Fruit fly (Drosophila melanogaster): Measurements from ENCODE around the gene eyg.

DNA sequence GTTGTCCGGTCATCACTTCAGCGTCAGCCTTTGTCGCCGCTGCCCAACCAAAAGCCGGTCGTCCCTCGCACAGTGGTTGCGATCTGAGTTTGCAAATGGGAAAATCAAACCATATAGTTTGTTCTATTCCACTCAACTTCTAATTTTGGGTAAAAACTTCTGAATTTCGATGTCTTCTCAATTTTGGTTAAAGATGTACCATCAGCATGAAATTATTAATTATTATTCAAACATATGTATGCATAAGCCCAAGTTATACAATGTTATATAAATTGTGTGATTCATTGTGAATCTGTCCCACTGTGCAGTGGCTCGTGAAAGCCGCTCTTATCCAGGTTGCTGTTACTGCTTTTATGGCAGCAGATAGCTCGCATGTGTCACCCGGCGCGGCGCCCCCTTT lies 25.2 kb downstream of the eyg start:
- TF ChIP-seq CG32264 (GFP tag; optimal IDR thresholded peaks at IDR 0.05) (no peak), br (GFP tag; optimal IDR thresholded peaks at IDR 0.05) (peak; percentile 51), pan (optimal IDR thresholded peaks at IDR 0.05) (no peak), dsf (GFP tag; optimal IDR thresholded peaks at IDR 0.05; ENCODE audit: borderline replicate concordance) (no peak), GATAd (GFP tag; optimal IDR thresholded peaks at IDR 0.05) (no peak), Myc (optimal IDR thresholded peaks at IDR 0.05) (no peak), Hr83 (GFP tag; optimal IDR thresholded peaks at IDR 0.05; ENCODE audit: poor library complexity, severe bottlenecking) (no peak), sv (GFP tag; optimal IDR thresholded peaks at IDR 0.05) (no peak), N (GFP tag; optimal IDR thresholded peaks at IDR 0.05) (no peak), Jra (GFP tag; optimal IDR thresholded peaks at IDR 0.05) (no peak), sage (GFP tag; optimal IDR thresholded peaks at IDR 0.05) (no peak)
